Worm (Caenorhabditis elegans) whole organism, L1 larva: ENCODE results near the gene cutl-23.

ENCODE experiments used
- C04F5.9 ChIP-seq: sonication (generic microtip); optimal IDR thresholded peaks from 2 replicates; lab custom pipeline; 2016; ENCODE audit warnings: missing genetic modification characterization, missing compliant biosample characterization
- C16A3.4 ChIP-seq: fragments of 150-350 bp; optimal IDR thresholded peaks from 2 replicates; lab custom pipeline; 2014; ENCODE audit warnings: missing biosample characterization, missing genetic modification characterization
- C34B4.2 ChIP-seq: sonication (generic microtip); optimal IDR thresholded peaks from 2 replicates; lab custom pipeline; 2017; ENCODE audit warnings: mild to moderate bottlenecking, missing genetic modification characterization, missing compliant biosample characterization
- F16B12.6 ChIP-seq: fragments of 150-350 bp; optimal IDR thresholded peaks from 2 replicates; lab custom pipeline; 2014; ENCODE audit warnings: missing biosample characterization, missing genetic modification characterization
- Y116A8C.19 ChIP-seq: sonication (generic microtip); optimal IDR thresholded peaks from 2 replicates; lab custom pipeline; 2016; ENCODE audit warnings: missing compliant biosample characterization, missing genetic modification characterization, borderline replicate concordance
- aha-1 ChIP-seq: fragments of 150-350 bp; optimal IDR thresholded peaks from 2 replicates; lab custom pipeline; 2014; ENCODE audit warnings: missing biosample characterization, missing genetic modification characterization
- aly-2 ChIP-seq: fragments of 150-350 bp; optimal IDR thresholded peaks from 2 replicates; lab custom pipeline; 2014; ENCODE audit warnings: missing biosample characterization, missing genetic modification characterization
- ama-1 ChIP-seq: fragments of 150-350 bp; optimal IDR thresholded peaks from 2 replicates; lab custom pipeline; 2014
- blmp-1 ChIP-seq: fragments of 150-350 bp; optimal IDR thresholded peaks from 2 replicates; lab custom pipeline; 2014; ENCODE audit warnings: missing biosample characterization, missing genetic modification characterization
- ceh-63 ChIP-seq: fragments of 200-800 bp; sonication (Bioruptor generic); optimal IDR thresholded peaks from 2 replicates; lab custom pipeline; 2018; ENCODE audit warnings: mild to moderate bottlenecking, missing genetic modification characterization, missing compliant biosample characterization
- ceh-82 ChIP-seq, 3 experiments: fragments of 150-350 bp in 1 of 3; sonication (generic microtip) in 2 of 3; optimal IDR thresholded peaks; 2 replicates each; lab custom pipeline; 2014 to 2017; ENCODE audit warnings: missing biosample characterization in 3 of 3, missing genetic modification characterization in 3 of 3
- efl-1 ChIP-seq, 4 experiments: fragments of 150-350 bp; optimal IDR thresholded peaks in 3 of 4; peaks in 1 of 4; 1 replicate in 1 of 4; 2 replicates in 3 of 4; lab custom pipeline; 2014; ENCODE audit warnings: missing biosample characterization in 2 of 4, missing genetic modification characterization in 2 of 4, missing genetic modification reagents in 2 of 4
- egl-13 ChIP-seq: sonication (generic microtip); optimal IDR thresholded peaks from 2 replicates; lab custom pipeline; 2016; ENCODE audit warnings: missing genotype, missing genetic modification reagents, missing genetic modification characterization, missing compliant biosample characterization
- egl-27 ChIP-seq, 2 experiments: fragments of 150-350 bp in 1 of 2; sonication (generic microtip); optimal IDR thresholded peaks; 3 replicates each; lab custom pipeline; 2017 to 2018; ENCODE audit warnings: missing biosample characterization in 2 of 2, missing genetic modification characterization in 2 of 2, missing genetic modification reagents in 2 of 2
- elt-2 ChIP-seq: sonication (generic microtip); optimal IDR thresholded peaks from 2 replicates; lab custom pipeline; 2016; ENCODE audit warnings: missing genetic modification characterization, mild to moderate bottlenecking, inconsistent platforms, missing compliant biosample characterization, missing genetic modification reagents
- ets-5 ChIP-seq: fragments of 200-800 bp; sonication (Bioruptor generic); IDR thresholded peaks from 2 replicates; pipeline ENCODE4 v1.3.6; 2022; ENCODE audit warnings: missing genetic modification characterization, missing compliant biosample characterization
- fkh-10 ChIP-seq: sonication (generic microtip); optimal IDR thresholded peaks from 2 replicates; lab custom pipeline; 2017; ENCODE audit warnings: missing biosample characterization, missing genetic modification reagents, missing genetic modification characterization
- fkh-4 ChIP-seq: sonication (generic microtip); optimal IDR thresholded peaks from 2 replicates; lab custom pipeline; 2016; ENCODE audit warnings: missing compliant biosample characterization, missing genetic modification characterization, borderline replicate concordance
- hlh-17 ChIP-seq: fragments of 200-800 bp; sonication (Bioruptor generic); optimal IDR thresholded peaks from 2 replicates; lab custom pipeline; 2018; ENCODE audit warnings: missing genetic modification characterization, mild to moderate bottlenecking, missing compliant biosample characterization, moderate library complexity, borderline replicate concordance
- isw-1 ChIP-seq: fragments of 200-800 bp; sonication (Bioruptor generic); IDR thresholded peaks from 2 replicates; pipeline ENCODE4 v1.3.6; 2022; ENCODE audit warnings: missing genetic modification characterization, missing compliant biosample characterization
- lin-39 ChIP-seq: fragments of 150-350 bp; optimal IDR thresholded peaks from 2 replicates; lab custom pipeline; 2014; ENCODE audit warnings: missing biosample characterization, missing genetic modification reagents, missing genetic modification characterization
- lir-3 ChIP-seq: sonication (generic microtip); optimal IDR thresholded peaks from 2 replicates; lab custom pipeline; 2016; ENCODE audit warnings: mild to moderate bottlenecking, missing genetic modification characterization, moderate library complexity, missing compliant biosample characterization; ENCODE audit not compliant: poor library complexity
- mdl-1 ChIP-seq, 2 experiments: fragments of 150-350 bp; optimal IDR thresholded peaks; 2 replicates each; lab custom pipeline; 2014 to 2017; ENCODE audit warnings: missing biosample characterization in 2 of 2, missing genetic modification characterization in 2 of 2, inconsistent platforms in 1 of 2
- mep-1 ChIP-seq: fragments of 150-350 bp; optimal IDR thresholded peaks from 2 replicates; lab custom pipeline; 2014; ENCODE audit warnings: missing biosample characterization, missing genetic modification characterization
- nhr-19 ChIP-seq: fragments of 200-800 bp; sonication (Bioruptor generic); conservative IDR thresholded peaks from 2 replicates; pipeline ENCODE4 v1.3.6; 2022; ENCODE audit warnings: missing genetic modification characterization, missing compliant biosample characterization
- nhr-28 ChIP-seq: fragments of 150-350 bp; optimal IDR thresholded peaks from 2 replicates; lab custom pipeline; 2014; ENCODE audit warnings: missing biosample characterization, missing genetic modification characterization
- nhr-47 ChIP-seq: sonication (generic microtip); optimal IDR thresholded peaks from 2 replicates; lab custom pipeline; 2016; ENCODE audit warnings: mild to moderate bottlenecking, missing genetic modification characterization, moderate library complexity, missing compliant biosample characterization
- nhr-76 ChIP-seq: sonication (generic microtip); optimal IDR thresholded peaks from 2 replicates; lab custom pipeline; 2017; ENCODE audit warnings: missing biosample characterization, missing genetic modification characterization
- pax-3 ChIP-seq: fragments of 200-800 bp; sonication (Bioruptor generic); optimal IDR thresholded peaks from 2 replicates; lab custom pipeline; 2018; ENCODE audit warnings: mild to moderate bottlenecking, missing genetic modification characterization, moderate library complexity, missing compliant biosample characterization
- pqm-1 ChIP-seq: sonication (generic microtip); optimal IDR thresholded peaks from 3 replicates; lab custom pipeline; 2017; ENCODE audit warnings: missing biosample characterization, missing genetic modification characterization
- rnt-1 ChIP-seq: sonication (generic microtip); optimal IDR thresholded peaks from 2 replicates; lab custom pipeline; 2016; ENCODE audit warnings: mild to moderate bottlenecking, missing genetic modification characterization, moderate library complexity, missing compliant biosample characterization
- skn-1 ChIP-seq: fragments of 150-350 bp; optimal IDR thresholded peaks from 2 replicates; lab custom pipeline; 2014; ENCODE audit warnings: missing biosample characterization, missing genetic modification characterization
- snpc-4 ChIP-seq: fragments of 150-350 bp; optimal IDR thresholded peaks from 2 replicates; lab custom pipeline; 2014; ENCODE audit warnings: missing biosample characterization, missing genetic modification characterization
- sptf-1 ChIP-seq: fragments of 150-350 bp; optimal IDR thresholded peaks from 2 replicates; lab custom pipeline; 2014; ENCODE audit warnings: missing biosample characterization, missing genetic modification characterization
- tbx-2 ChIP-seq: sonication (generic microtip); optimal IDR thresholded peaks from 2 replicates; lab custom pipeline; 2016; ENCODE audit warnings: missing genetic modification characterization, missing compliant biosample characterization
- unc-30 ChIP-seq: sonication (generic microtip); optimal IDR thresholded peaks from 2 replicates; lab custom pipeline; 2017; ENCODE audit warnings: missing biosample characterization, missing genetic modification characterization
- unc-62 ChIP-seq: fragments of 150-350 bp; optimal IDR thresholded peaks from 2 replicates; lab custom pipeline; 2014; ENCODE audit warnings: missing biosample characterization, missing genetic modification reagents, missing genetic modification characterization
- vab-15 ChIP-seq: sonication (generic microtip); optimal IDR thresholded peaks from 2 replicates; lab custom pipeline; 2017; ENCODE audit warnings: missing genotype, mild to moderate bottlenecking, missing genetic modification characterization, missing compliant biosample characterization
- xbp-1 ChIP-seq: sonication (generic microtip); optimal IDR thresholded peaks from 2 replicates; lab custom pipeline; 2016; ENCODE audit warnings: missing genetic modification characterization, missing compliant biosample characterization
- zag-1 ChIP-seq: fragments of 150-350 bp; optimal IDR thresholded peaks from 2 replicates; lab custom pipeline; 2014; ENCODE audit warnings: missing biosample characterization, missing genetic modification characterization
- ztf-11 ChIP-seq, 2 experiments: sonication (generic microtip); optimal IDR thresholded peaks; 2 replicates each; lab custom pipeline; 2016 to 2017; ENCODE audit warnings: missing genetic modification characterization in 2 of 2, missing biosample characterization in 1 of 2, missing compliant biosample characterization in 1 of 2
- ztf-4 ChIP-seq: fragments of 150-350 bp; optimal IDR thresholded peaks from 2 replicates; lab custom pipeline; 2014; ENCODE audit warnings: missing biosample characterization, missing genetic modification characterization

cutl-23 gene

DNA sequence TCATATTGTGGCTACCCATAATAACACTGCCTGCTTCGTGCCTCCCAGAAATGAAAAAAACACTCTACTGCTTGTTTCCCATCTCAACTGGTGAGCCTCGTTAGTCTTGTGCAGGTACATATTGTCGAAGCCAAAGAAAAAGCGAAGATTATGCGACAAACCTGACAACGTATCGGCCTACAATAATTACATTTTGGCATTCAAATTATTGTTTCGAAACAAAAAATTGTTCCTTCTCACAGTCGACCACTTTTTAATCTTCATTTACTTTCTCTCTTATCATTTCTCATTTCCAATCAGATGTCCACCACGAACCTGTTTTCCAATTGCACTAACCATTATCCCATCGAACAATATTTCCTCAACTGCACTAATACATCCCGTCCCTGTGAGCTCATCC, 26.9 kb upstream of the cutl-23 start, which contains the start of gene B0244.15:
Gene B0244.15 (plus strand): TSS at position 301 of the 400 bp plus-strand sequence.
- no peak for TF ChIP-seq unc-62 (GFP tag; lab: Kevin White, UChicago)
- no peak for TF ChIP-seq mdl-1 (tag; optimal IDR thresholded peaks at IDR 0.05; lab: Kevin White, UChicago)
- no peak for TF ChIP-seq ztf-4 (tag; lab: Kevin White, UChicago)
- no peak for TF ChIP-seq Y116A8C.19 (tag; lab: Kevin White, UChicago)
- no peak for TF ChIP-seq nhr-28
- TF ChIP-seq skn-1 (tag; lab: Kevin White, UChicago), result no peak
- TF ChIP-seq nhr-19, result no peak
- no peak for TF ChIP-seq pqm-1 (tag; lab: Kevin White, UChicago)
- TF ChIP-seq zag-1 (tag; lab: Kevin White, UChicago), result no peak
- TF ChIP-seq nhr-76 (tag; lab: Kevin White, UChicago), result no peak
- TF ChIP-seq efl-1 (optimal IDR thresholded peaks at IDR 0.05; lab: Kevin White, UChicago), result no peak
- no peak for TF ChIP-seq efl-1 (GFP tag; optimal IDR thresholded peaks at IDR 0.05 in 1 of 2; lab: Kevin White, UChicago)
- TF ChIP-seq lin-39 (tag; lab: Kevin White, UChicago), result no peak
- TF ChIP-seq ama-1, result no peak
- no peak for TF ChIP-seq ets-5 (GFP tag; lab: Robert Waterston, UW)
- TF ChIP-seq snpc-4 (tag; lab: Kevin White, UChicago), result no peak
- TF ChIP-seq fkh-4, result no peak
- TF ChIP-seq vab-15, result no peak
- TF ChIP-seq aha-1 (tag; lab: Kevin White, UChicago), result no peak
- no peak for TF ChIP-seq elt-2 (tag; lab: Kevin White, UChicago)
- TF ChIP-seq aly-2 (tag; lab: Kevin White, UChicago), result no peak

DNA sequence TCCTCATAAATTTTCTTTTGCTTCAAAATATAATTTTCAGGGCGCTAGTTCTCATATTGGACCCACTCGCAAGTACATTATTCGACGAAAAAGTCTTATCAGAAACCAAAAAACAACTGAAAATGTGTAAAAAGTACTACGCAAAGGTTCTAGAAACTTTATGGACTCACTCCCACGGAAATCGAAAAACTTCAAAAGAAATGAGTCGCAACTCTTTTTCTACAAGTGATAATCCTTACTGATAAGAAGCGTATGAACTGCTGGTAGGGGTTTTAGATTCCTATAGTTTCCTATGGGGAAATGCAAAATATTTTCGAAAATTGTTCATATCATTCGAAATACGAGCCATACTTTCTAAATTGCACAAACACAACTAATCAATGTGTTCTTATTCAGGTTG, 25.4 kb upstream of the cutl-23 start, which contains the start of gene B0244.5:
Gene B0244.5 (plus strand): TSS at position 301 of the 400 bp plus-strand sequence.
- no peak for TF ChIP-seq fkh-10 (GFP tag; lab: Kevin White, UChicago)
- TF ChIP-seq lir-3 (tag; lab: Kevin White, UChicago), result no peak
- TF ChIP-seq zag-1 (tag; lab: Kevin White, UChicago), result no peak
- no peak for TF ChIP-seq pax-3 (tag; lab: Kevin White, UChicago)
- no peak for TF ChIP-seq C16A3.4 (tag; lab: Kevin White, UChicago)
- no peak for TF ChIP-seq egl-27 (tag; optimal IDR thresholded peaks at IDR 0.05; lab: Kevin White, UChicago)
- TF ChIP-seq F16B12.6 (tag; lab: Kevin White, UChicago), result no peak
- no peak for TF ChIP-seq egl-13
- no peak for TF ChIP-seq C04F5.9
- TF ChIP-seq ceh-82 (tag; optimal IDR thresholded peaks at IDR 0.05; lab: Kevin White, UChicago), result no peak
- TF ChIP-seq hlh-17 (GFP tag; lab: Kevin White, UChicago), result no peak
- TF ChIP-seq blmp-1, result no peak
- no peak for TF ChIP-seq ceh-63
- TF ChIP-seq unc-30 (tag; lab: Kevin White, UChicago), result no peak
- TF ChIP-seq xbp-1, result no peak
- TF ChIP-seq pqm-1 (tag; lab: Kevin White, UChicago), result no peak
- no peak for TF ChIP-seq isw-1

DNA sequence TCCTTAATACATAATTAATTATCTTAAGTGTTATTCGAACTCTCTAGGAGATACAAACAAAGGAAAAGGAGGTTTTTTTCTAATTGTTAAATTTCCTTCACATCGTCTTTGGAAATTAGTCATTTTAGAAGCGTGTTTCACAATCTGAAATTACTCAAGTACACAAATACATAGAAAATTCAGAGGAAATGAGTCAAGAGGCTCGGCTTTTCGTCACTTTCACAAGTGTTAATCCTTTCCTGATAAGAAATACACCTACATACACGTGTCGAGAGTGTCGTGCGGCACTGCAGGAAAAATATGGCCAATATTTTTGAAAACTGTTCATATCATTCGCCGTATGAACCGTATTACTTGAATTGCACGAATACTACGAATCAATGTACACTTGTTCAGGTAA, 22.8 kb upstream of the cutl-23 start, which contains the start of gene B0244.4:
Gene B0244.4 (plus strand): TSS at position 301 of the 400 bp plus-strand sequence.
- TF ChIP-seq nhr-47 (tag; lab: Kevin White, UChicago) (no peak), tbx-2 (tag; lab: Kevin White, UChicago) (no peak), mep-1 (tag; lab: Kevin White, UChicago) (no peak), sptf-1 (tag; lab: Kevin White, UChicago) (no peak), skn-1 (tag; lab: Kevin White, UChicago) (no peak), ztf-11 (tag; optimal IDR thresholded peaks at IDR 0.05; lab: Kevin White, UChicago) (no peak), egl-27 (tag; optimal IDR thresholded peaks at IDR 0.05; lab: Kevin White, UChicago) (no peak), C34B4.2 (no peak), ztf-4 (tag; lab: Kevin White, UChicago) (no peak), efl-1 (optimal IDR thresholded peaks at IDR 0.05; lab: Kevin White, UChicago) (no peak), efl-1 (GFP tag; optimal IDR thresholded peaks at IDR 0.05 in 1 of 2; lab: Kevin White, UChicago) (no peak), rnt-1 (tag; lab: Kevin White, UChicago) (no peak), vab-15 (no peak), nhr-19 (no peak)
